Worm (Caenorhabditis elegans) whole organism, late embryonic: ENCODE results near the gene unc-6.

ENCODE experiments used
- C38D4.7 ChIP-seq: fragments of 200-800 bp; sonication (Bioruptor generic); optimal IDR thresholded peaks from 2 replicates; lab custom pipeline; 2018; ENCODE audit warnings: mild to moderate bottlenecking, missing genetic modification characterization, moderate library complexity, missing compliant biosample characterization
- Y22D7AL.16 ChIP-seq: sonication (generic microtip); optimal IDR thresholded peaks from 2 replicates; lab custom pipeline; 2016; ENCODE audit warnings: missing genetic modification characterization, missing compliant biosample characterization
- ahr-1 ChIP-seq: sonication (generic microtip); optimal IDR thresholded peaks from 2 replicates; lab custom pipeline; 2016; ENCODE audit warnings: missing genetic modification characterization, missing compliant biosample characterization
- ama-1 ChIP-seq: fragments of 150-350 bp; optimal IDR thresholded peaks from 2 replicates; lab custom pipeline; 2014
- ceh-14 ChIP-seq: sonication (generic microtip); optimal IDR thresholded peaks from 2 replicates; lab custom pipeline; 2016; ENCODE audit warnings: missing genotype, missing genetic modification characterization, missing compliant biosample characterization
- ceh-2 ChIP-seq: sonication (generic microtip); optimal IDR thresholded peaks from 2 replicates; lab custom pipeline; 2016; ENCODE audit warnings: missing genotype, missing genetic modification characterization, missing compliant biosample characterization
- ceh-22 ChIP-seq: sonication (generic microtip); optimal IDR thresholded peaks from 2 replicates; lab custom pipeline; 2017; ENCODE audit warnings: missing biosample characterization, missing genetic modification characterization
- ceh-24 ChIP-seq: sonication (generic microtip); optimal IDR thresholded peaks from 2 replicates; lab custom pipeline; 2016; ENCODE audit warnings: mild to moderate bottlenecking, missing genetic modification characterization, missing compliant biosample characterization
- ceh-30 ChIP-seq: fragments of 150-350 bp; optimal IDR thresholded peaks from 2 replicates; lab custom pipeline; 2014; ENCODE audit warnings: missing biosample characterization, missing genetic modification characterization
- ceh-45 ChIP-seq: fragments of 200-800 bp; sonication (Bioruptor generic); IDR thresholded peaks from 2 replicates; pipeline ENCODE4 v1.3.6; 2022; ENCODE audit warnings: missing genetic modification reagents, missing genetic modification characterization, missing compliant biosample characterization
- ceh-6 ChIP-seq: fragments of 200-800 bp; sonication (Bioruptor generic); optimal IDR thresholded peaks from 2 replicates; lab custom pipeline; 2018; ENCODE audit warnings: mild to moderate bottlenecking, missing genetic modification characterization, missing compliant biosample characterization
- dmd-4 ChIP-seq: sonication (generic microtip); optimal IDR thresholded peaks from 2 replicates; lab custom pipeline; 2016; ENCODE audit warnings: borderline replicate concordance, missing genetic modification characterization, missing compliant biosample characterization
- elt-4 ChIP-seq: sonication (generic microtip); optimal IDR thresholded peaks from 2 replicates; lab custom pipeline; 2016; ENCODE audit warnings: missing genetic modification characterization, missing compliant biosample characterization
- ets-4 ChIP-seq: sonication (generic microtip); optimal IDR thresholded peaks from 2 replicates; lab custom pipeline; 2016; ENCODE audit warnings: missing genetic modification characterization, missing compliant biosample characterization
- fkh-10 ChIP-seq: fragments of 150-350 bp; optimal IDR thresholded peaks from 2 replicates; lab custom pipeline; 2014; ENCODE audit warnings: missing biosample characterization, missing genetic modification reagents, missing genetic modification characterization
- fkh-6 ChIP-seq: sonication (generic microtip); optimal IDR thresholded peaks from 2 replicates; lab custom pipeline; 2016; ENCODE audit warnings: missing genetic modification characterization, missing compliant biosample characterization
- hlh-13 ChIP-seq: fragments of 200-800 bp; sonication (Bioruptor generic); optimal IDR thresholded peaks from 2 replicates; lab custom pipeline; 2018; ENCODE audit warnings: mild to moderate bottlenecking, missing genetic modification characterization, missing compliant biosample characterization
- hlh-30 ChIP-seq: sonication (generic microtip); optimal IDR thresholded peaks from 2 replicates; lab custom pipeline; 2017; ENCODE audit warnings: antibody characterized with exemption, missing genetic modification characterization, missing compliant biosample characterization; ENCODE audit not compliant: insufficient read depth
- lin-11 ChIP-seq: fragments of 200-800 bp; sonication (Bioruptor generic); optimal IDR thresholded peaks from 2 replicates; lab custom pipeline; 2018; ENCODE audit warnings: mild to moderate bottlenecking, missing genetic modification characterization, missing compliant biosample characterization
- mec-3 ChIP-seq: sonication (generic microtip); optimal IDR thresholded peaks from 2 replicates; lab custom pipeline; 2016; ENCODE audit warnings: borderline replicate concordance, missing genetic modification characterization, missing compliant biosample characterization
- odd-2 ChIP-seq: sonication (generic microtip); optimal IDR thresholded peaks from 2 replicates; lab custom pipeline; 2017; ENCODE audit warnings: antibody characterized with exemption, mild to moderate bottlenecking, missing genetic modification characterization, missing compliant biosample characterization
- pat-9 ChIP-seq: fragments of 200-800 bp; sonication (Bioruptor generic); optimal IDR thresholded peaks from 2 replicates; lab custom pipeline; 2018; ENCODE audit warnings: mild to moderate bottlenecking, missing genetic modification characterization, moderate library complexity, missing compliant biosample characterization
- pax-1 ChIP-seq: fragments of 150-350 bp; optimal IDR thresholded peaks from 2 replicates; lab custom pipeline; 2014; ENCODE audit warnings: missing biosample characterization, missing genetic modification characterization
- pha-4 ChIP-seq: fragments of 150-350 bp; optimal IDR thresholded peaks from 2 replicates; lab custom pipeline; 2018; ENCODE audit warnings: missing biosample characterization, missing genetic modification reagents, missing genetic modification characterization
- pqm-1 ChIP-seq: sonication (generic microtip); optimal IDR thresholded peaks from 2 replicates; lab custom pipeline; 2016; ENCODE audit warnings: missing genetic modification characterization, missing compliant biosample characterization
- pros-1 ChIP-seq: fragments of 150-350 bp; optimal IDR thresholded peaks from 2 replicates; lab custom pipeline; 2014; ENCODE audit warnings: missing biosample characterization, missing genetic modification reagents, missing genetic modification characterization
- rnt-1 ChIP-seq: sonication (generic microtip); optimal IDR thresholded peaks from 2 replicates; lab custom pipeline; 2016; ENCODE audit warnings: missing genetic modification characterization, missing compliant biosample characterization
- sox-4 ChIP-seq: sonication (generic microtip); optimal IDR thresholded peaks from 2 replicates; lab custom pipeline; 2017; ENCODE audit warnings: mild to moderate bottlenecking, missing genetic modification characterization, inconsistent platforms, missing compliant biosample characterization
- ttx-3 ChIP-seq: sonication (generic microtip); optimal IDR thresholded peaks from 2 replicates; lab custom pipeline; 2016; ENCODE audit warnings: missing genetic modification reagents, missing genetic modification characterization, missing compliant biosample characterization
- unc-86 ChIP-seq: sonication (generic microtip); optimal IDR thresholded peaks from 2 replicates; lab custom pipeline; 2016; ENCODE audit warnings: missing genetic modification characterization, missing compliant biosample characterization
- zip-5 ChIP-seq: sonication (generic microtip); optimal IDR thresholded peaks from 2 replicates; lab custom pipeline; 2016; ENCODE audit warnings: missing genetic modification characterization, missing compliant biosample characterization
- ztf-16 ChIP-seq: sonication (generic microtip); optimal IDR thresholded peaks from 2 replicates; lab custom pipeline; 2017; ENCODE audit warnings: missing genetic modification characterization, missing compliant biosample characterization

unc-6 gene

DNA sequence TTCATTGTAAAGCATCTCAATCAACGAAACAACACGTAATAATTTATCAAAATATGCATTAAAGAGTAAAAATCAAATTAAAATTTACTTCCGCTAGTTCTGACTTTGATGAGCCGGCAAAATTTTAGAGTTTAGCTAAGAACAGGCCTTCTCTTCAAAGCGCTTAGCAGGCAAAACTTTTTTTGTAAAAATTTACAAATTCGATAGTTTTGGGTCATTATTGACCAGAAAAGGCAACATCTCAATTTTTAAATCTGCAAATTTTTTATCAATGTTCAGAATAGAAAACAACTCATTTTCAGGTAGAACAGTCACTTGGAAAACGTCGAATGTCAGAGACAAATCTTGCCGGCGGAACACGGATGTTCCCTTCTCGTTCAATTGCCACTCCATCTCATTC, 48.3 kb downstream of the unc-6 start:
- TF ChIP-seq ceh-22 (tag; lab: Kevin White, UChicago) (no peak), ets-4 (tag; lab: Kevin White, UChicago) (no peak), rnt-1 (no peak), C38D4.7 (GFP tag; lab: Kevin White, UChicago) (no peak), ttx-3 (tag; lab: Kevin White, UChicago) (no peak), ztf-16 (tag; lab: Kevin White, UChicago) (no peak), ceh-24 (tag; lab: Kevin White, UChicago) (no peak), hlh-30 (tag; lab: Kevin White, UChicago) (no peak), ceh-45 (GFP tag; lab: Robert Waterston, UW) (no peak), mec-3 (tag; lab: Kevin White, UChicago) (no peak)
- TF ChIP-seq, all 69 proteins: peak for 0

DNA sequence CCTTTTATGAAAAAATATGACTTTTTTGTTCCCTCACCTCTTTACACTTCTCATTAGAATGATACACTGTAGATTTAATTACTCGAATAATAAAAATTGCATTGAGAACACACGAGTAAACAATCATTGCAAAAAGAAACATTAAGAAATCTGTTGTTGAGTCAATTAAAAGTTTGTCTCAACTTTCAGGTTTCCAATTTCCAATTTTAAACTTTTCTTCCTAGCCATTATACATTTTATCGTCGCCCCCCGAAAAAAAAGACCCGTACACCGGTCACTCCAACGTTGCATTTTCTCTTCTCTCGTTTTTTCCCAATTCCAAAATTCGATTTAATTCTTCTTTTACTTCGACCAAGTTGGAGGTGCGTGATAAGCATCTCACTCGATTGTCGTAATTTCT, 50.4 kb downstream of the unc-6 start, which contains the start of gene C16E9.1:
Gene C16E9.1 (plus strand): TSS at position 301 of the 400 bp plus-strand sequence.
- no peak for TF ChIP-seq zip-5
- no peak for TF ChIP-seq ceh-2
- TF ChIP-seq hlh-13 (GFP tag; lab: Kevin White, UChicago): no peak
- TF ChIP-seq unc-86 (tag; lab: Kevin White, UChicago): no peak
- TF ChIP-seq pros-1 (tag; lab: Kevin White, UChicago): no peak
- no peak for TF ChIP-seq sox-4 (tag; lab: Kevin White, UChicago)
- TF ChIP-seq pha-4 (tag; lab: Kevin White, UChicago): no peak
- no peak for TF ChIP-seq pqm-1
- TF ChIP-seq fkh-6: no peak
- no peak for TF ChIP-seq dmd-4 (tag; lab: Kevin White, UChicago)
- TF ChIP-seq ceh-30 (tag; lab: Kevin White, UChicago): no peak

DNA sequence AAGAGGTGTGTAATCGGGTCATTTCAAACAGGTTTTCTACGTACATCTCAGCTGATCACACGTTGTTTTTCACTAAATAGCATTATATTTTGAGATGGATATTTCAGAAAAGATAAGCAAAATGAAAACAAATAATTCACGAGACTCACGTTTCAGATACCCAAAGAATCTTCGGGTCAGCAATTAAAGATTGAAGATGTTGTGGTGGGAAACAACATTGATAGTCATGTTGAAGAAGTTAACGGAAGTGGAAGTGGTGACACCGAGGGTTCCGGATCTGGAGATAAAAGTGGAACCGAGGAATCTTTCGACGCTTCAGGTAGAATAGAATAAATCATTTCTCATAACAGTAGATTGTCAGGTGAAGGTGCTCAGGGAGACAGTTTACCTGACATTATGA, 51.3 kb downstream of the unc-6 start:
- no peak for TF ChIP-seq ahr-1
- TF ChIP-seq odd-2 (tag; lab: Kevin White, UChicago): no peak
- TF ChIP-seq ttx-3 (tag; lab: Kevin White, UChicago): no peak
- no peak for TF ChIP-seq ceh-14
- no peak for TF ChIP-seq hlh-13 (GFP tag; lab: Kevin White, UChicago)
- no peak for TF ChIP-seq ama-1 (lab: Kevin White, UChicago)
- TF ChIP-seq fkh-10 (GFP tag; lab: Kevin White, UChicago): no peak
- TF ChIP-seq pax-1 (tag; lab: Kevin White, UChicago): no peak
- TF ChIP-seq lin-11 (tag; lab: Kevin White, UChicago): no peak
- TF ChIP-seq pat-9 (tag; lab: Kevin White, UChicago): no peak
- no peak for TF ChIP-seq ceh-6 (GFP tag; lab: Kevin White, UChicago)
- TF ChIP-seq Y22D7AL.16 (tag; lab: Kevin White, UChicago): no peak
- no peak for TF ChIP-seq ceh-2

- TF ChIP-seq sox-4 (tag; lab: Kevin White, UChicago) (no peak), ahr-1 (no peak), elt-4 (tag; lab: Kevin White, UChicago) (no peak), ttx-3 (tag; lab: Kevin White, UChicago) (no peak)
These were observed 52.2 kb downstream of the unc-6 start for ce11 chrX:6941711-6942110.
